Fruit fly (Drosophila melanogaster) Kc167 (cell line): ENCODE data around the gene cact.

ENCODE experiments used
- h ChIP-seq: fragments of >200 bp; optimal IDR thresholded peaks from 3 replicates; lab custom pipeline; 2018; ENCODE audit warnings: missing external identifiers
- psq ChIP-seq: fragments of >200 bp; optimal IDR thresholded peaks from 2 replicates; lab custom pipeline; 2017; ENCODE audit warnings: missing external identifiers

- TF ChIP-seq psq (lab: Kevin White, UChicago) = no peak
- no peak for TF ChIP-seq h (lab: Kevin White, UChicago)
These were observed 55.1 kb downstream of the cact start for dm6 chr2L:16270667-16271485.
